Worm (Caenorhabditis elegans) whole organism, young adult: Measurements from ENCODE around the gene VZK822L.2.

ENCODE experiments used
- ama-1 ChIP-seq, 3 experiments: fragments of 150-350 bp in 1 of 3; sonication (generic microtip) in 2 of 3; optimal IDR thresholded peaks; 2 replicates each; lab custom pipeline; 2014 to 2018; ENCODE audit warnings: missing biosample characterization in 2 of 3, missing genetic modification characterization in 2 of 3, missing genetic modification reagents in 2 of 3
- chd-7 ChIP-seq: sonication (generic microtip); optimal IDR thresholded peaks from 2 replicates; lab custom pipeline; 2016; ENCODE audit warnings: mild to moderate bottlenecking, missing genetic modification characterization, moderate library complexity, missing compliant biosample characterization
- rec-8 ChIP-seq, 2 experiments: sonication (generic microtip); optimal IDR thresholded peaks; 2 replicates each; lab custom pipeline; 2016; ENCODE audit warnings: mild to moderate bottlenecking in 2 of 2, missing genetic modification characterization in 2 of 2, missing genetic modification reagents in 2 of 2, missing genotype in 2 of 2, missing biosample characterization in 1 of 2, missing compliant biosample characterization in 1 of 2, moderate library complexity in 1 of 2
- unc-62 ChIP-seq: fragments of 150-350 bp; optimal IDR thresholded peaks from 2 replicates; lab custom pipeline; 2014; ENCODE audit warnings: missing biosample characterization, missing genetic modification reagents, missing genetic modification characterization
- ztf-26 ChIP-seq: sonication (generic microtip); optimal IDR thresholded peaks from 2 replicates; lab custom pipeline; 2017; ENCODE audit warnings: missing genetic modification characterization, missing compliant biosample characterization

- TF ChIP-seq rec-8 (tag; optimal IDR thresholded peaks at IDR 0.05; lab: Kevin White, UChicago) (no peak), chd-7 (tag; lab: Kevin White, UChicago) (no peak), ztf-26 (tag; lab: Kevin White, UChicago) (no peak), ama-1 (optimal IDR thresholded peaks at IDR 0.05; lab: Kevin White, UChicago) (no peak), ama-1 (GFP tag; optimal IDR thresholded peaks at IDR 0.05; lab: Kevin White, UChicago) (no peak), unc-62 (GFP tag; lab: Kevin White, UChicago) (no peak)
Observed at ce11 chrIV:11945621-11946020, 33.8 kb downstream of the VZK822L.2 start, which contains the start of gene ZK829.3.
